Fruit fly (Drosophila melanogaster) whole organism, embryonic: ENCODE results near the gene Cnot4.

ENCODE experiments used
- BtbVII ChIP-seq: fragments of 200-800 bp; sonication (Bioruptor generic); optimal IDR thresholded peaks from 3 replicates; lab custom pipeline; 2017; ENCODE audit warnings: missing biosample characterization, mild to moderate bottlenecking, missing genetic modification characterization
- CG11093 ChIP-seq: fragments of 200-800 bp; sonication (Bioruptor generic); IDR thresholded peaks from 3 replicates; pipeline ENCODE4 v1.3.6; 2022; ENCODE audit warnings: missing biosample characterization, missing genetic modification characterization
- CG12155 ChIP-seq: fragments of 200-800 bp; sonication (Bioruptor generic); optimal IDR thresholded peaks from 3 replicates; lab custom pipeline; 2016; ENCODE audit warnings: missing biosample characterization, missing genetic modification characterization
- CG12391 ChIP-seq: fragments of 200-800 bp; sonication (Bioruptor generic); optimal IDR thresholded peaks from 3 replicates; lab custom pipeline; 2018; ENCODE audit warnings: missing biosample characterization, mild to moderate bottlenecking, missing genetic modification characterization, moderate library complexity
- CG13296 ChIP-seq: fragments of 200-800 bp; sonication (Bioruptor generic); optimal IDR thresholded peaks from 3 replicates; lab custom pipeline; 2018; ENCODE audit warnings: missing biosample characterization, mild to moderate bottlenecking, missing genetic modification characterization
- CG15601 ChIP-seq: fragments of 200-800 bp; sonication (Bioruptor generic); optimal IDR thresholded peaks from 3 replicates; lab custom pipeline; 2019; ENCODE audit warnings: missing biosample characterization, mild to moderate bottlenecking, missing genetic modification characterization, moderate library complexity
- CG1647 ChIP-seq: fragments of 200-800 bp; sonication (Bioruptor generic); optimal IDR thresholded peaks from 3 replicates; lab custom pipeline; 2016; ENCODE audit warnings: missing biosample characterization, missing genetic modification characterization
- CG17359 ChIP-seq: fragments of 200-800 bp; sonication (Bioruptor generic); optimal IDR thresholded peaks from 3 replicates; lab custom pipeline; 2018; ENCODE audit warnings: missing biosample characterization, mild to moderate bottlenecking, missing genetic modification characterization, moderate library complexity
- CG2129 ChIP-seq: fragments of 200-800 bp; sonication (Bioruptor generic); IDR thresholded peaks from 2 replicates; pipeline ENCODE4 v1.3.6; 2022; ENCODE audit warnings: missing biosample characterization, missing genetic modification characterization; ENCODE audit not compliant: partially characterized antibody
- CG30020 ChIP-seq: fragments of 200-800 bp; optimal IDR thresholded peaks from 2 replicates; lab custom pipeline; 2019; ENCODE audit warnings: missing biosample characterization, mild to moderate bottlenecking, missing genetic modification characterization, moderate library complexity
- CG30431 ChIP-seq: fragments of 200-800 bp; sonication (Bioruptor generic); optimal IDR thresholded peaks from 2 replicates; lab custom pipeline; 2017; ENCODE audit warnings: missing biosample characterization, missing genetic modification characterization
- CG32767 ChIP-seq: fragments of 200-800 bp; sonication (Bioruptor generic); IDR thresholded peaks from 2 replicates; pipeline ENCODE4 v1.3.6; 2022; ENCODE audit warnings: missing biosample characterization, missing genetic modification characterization
- CG33213 ChIP-seq: fragments of 200-800 bp; sonication (Bioruptor generic); optimal IDR thresholded peaks from 3 replicates; lab custom pipeline; 2016; ENCODE audit warnings: missing biosample characterization, missing genetic modification characterization
- CG34376 ChIP-seq: fragments of 200-800 bp; sonication (Bioruptor generic); optimal IDR thresholded peaks from 2 replicates; lab custom pipeline; 2018; ENCODE audit warnings: missing biosample characterization, mild to moderate bottlenecking, missing genetic modification characterization
- CG4730 ChIP-seq: fragments of 200-800 bp; sonication (Bioruptor generic); IDR thresholded peaks from 2 replicates; pipeline ENCODE4 v1.3.6; 2022; ENCODE audit warnings: missing biosample characterization, missing genetic modification characterization
- CG6813 ChIP-seq: fragments of 200-800 bp; sonication (Bioruptor generic); optimal IDR thresholded peaks from 2 replicates; lab custom pipeline; 2017; ENCODE audit warnings: missing biosample characterization, missing genetic modification characterization, mild to moderate bottlenecking, moderate library complexity, missing genetic modification reagents
- CG8924 ChIP-seq: fragments of 200-800 bp; optimal IDR thresholded peaks from 3 replicates; lab custom pipeline; 2019; ENCODE audit warnings: missing biosample characterization, mild to moderate bottlenecking, missing genetic modification characterization, moderate library complexity
- D ChIP-seq, 2 experiments: fragments of 200-800 bp in 1 of 2; fragments of >200 bp in 1 of 2; sonication (Bioruptor generic) in 1 of 2; optimal IDR thresholded peaks; 2 replicates in 1 of 2; 3 replicates in 1 of 2; lab custom pipeline; 2017; ENCODE audit warnings: mild to moderate bottlenecking in 1 of 2, missing biosample characterization in 1 of 2, missing genetic modification characterization in 1 of 2, missing genetic modification reagents in 1 of 2
- Fer3 ChIP-seq: fragments of 200-800 bp; sonication (Bioruptor generic); optimal IDR thresholded peaks from 2 replicates; lab custom pipeline; 2018; ENCODE audit warnings: missing biosample characterization, mild to moderate bottlenecking, missing genetic modification characterization, moderate library complexity
- Kr ChIP-seq: fragments of 200-800 bp; sonication (Bioruptor generic); optimal IDR thresholded peaks from 2 replicates; lab custom pipeline; 2017; ENCODE audit warnings: missing biosample characterization, mild to moderate bottlenecking, missing genetic modification characterization
- Lpt ChIP-seq: fragments of >200 bp; optimal IDR thresholded peaks from 2 replicates; lab custom pipeline; 2018; ENCODE audit warnings: missing biosample characterization, missing genetic modification characterization
- MESR4 ChIP-seq: fragments of 200-800 bp; sonication (Bioruptor generic); optimal IDR thresholded peaks from 2 replicates; lab custom pipeline; 2018; ENCODE audit warnings: missing biosample characterization, mild to moderate bottlenecking, missing genetic modification characterization, moderate library complexity
- Med ChIP-seq: fragments of 200-800 bp; sonication (Bioruptor generic); peaks from one replicate; lab custom pipeline; 2016; ENCODE audit warnings: missing biosample characterization, missing genetic modification characterization, mild to moderate bottlenecking, inconsistent platforms, moderate library complexity
- Mrtf ChIP-seq: fragments of 200-800 bp; sonication (Bioruptor generic); IDR thresholded peaks from 3 replicates; pipeline ENCODE4 v1.3.6; 2022; ENCODE audit warnings: missing biosample characterization, missing genetic modification characterization
- NfI ChIP-seq: fragments of 200-800 bp; sonication (Bioruptor generic); optimal IDR thresholded peaks from 3 replicates; lab custom pipeline; 2018; ENCODE audit warnings: missing biosample characterization, mild to moderate bottlenecking, missing genetic modification characterization, moderate library complexity
- Oaz ChIP-seq: fragments of 200-800 bp; sonication (Bioruptor generic); IDR thresholded peaks from 2 replicates; pipeline ENCODE4 v1.3.6; 2022; ENCODE audit warnings: missing biosample characterization, missing genetic modification characterization
- Oli ChIP-seq: fragments of 200-800 bp; sonication (Bioruptor generic); optimal IDR thresholded peaks from 2 replicates; lab custom pipeline; 2018; ENCODE audit warnings: missing biosample characterization, mild to moderate bottlenecking, missing genetic modification characterization, moderate library complexity
- Pdp1 ChIP-seq, 2 experiments: fragments of 200-800 bp; sonication (Bioruptor generic); optimal IDR thresholded peaks; 3 replicates each; lab custom pipeline; 2016; ENCODE audit warnings: missing biosample characterization in 2 of 2, missing genetic modification characterization in 2 of 2, mild to moderate bottlenecking in 1 of 2, moderate library complexity in 1 of 2
- Sox100B ChIP-seq: fragments of 200-800 bp; sonication (Bioruptor generic); optimal IDR thresholded peaks from 3 replicates; lab custom pipeline; 2018; ENCODE audit warnings: missing biosample characterization, mild to moderate bottlenecking, missing genetic modification characterization
- TFAM ChIP-seq: fragments of 200-800 bp; sonication (Bioruptor generic); optimal IDR thresholded peaks from 2 replicates; lab custom pipeline; 2017; ENCODE audit warnings: missing biosample characterization, missing genetic modification characterization, inconsistent platforms
- ato ChIP-seq: fragments of 200-800 bp; sonication (Bioruptor generic); IDR thresholded peaks from 2 replicates; pipeline ENCODE4 v1.3.6; 2022; ENCODE audit warnings: missing biosample characterization, missing genetic modification characterization; ENCODE audit not compliant: partially characterized antibody
- cg ChIP-seq: fragments of 200-800 bp; sonication (Bioruptor generic); optimal IDR thresholded peaks from 3 replicates; lab custom pipeline; 2019; ENCODE audit warnings: missing biosample characterization, mild to moderate bottlenecking, missing genetic modification characterization, moderate library complexity
- crp ChIP-seq, 2 experiments: fragments of 200-800 bp; sonication (Bioruptor generic); optimal IDR thresholded peaks; 2 replicates in 1 of 2; 3 replicates in 1 of 2; lab custom pipeline; 2017; ENCODE audit warnings: missing biosample characterization in 2 of 2, missing genetic modification characterization in 2 of 2, mild to moderate bottlenecking in 1 of 2, moderate library complexity in 1 of 2
- emc ChIP-seq: fragments of 200-800 bp; sonication (Bioruptor generic); optimal IDR thresholded peaks from 2 replicates; lab custom pipeline; 2016; ENCODE audit warnings: missing biosample characterization, missing genetic modification characterization
- eve ChIP-seq, 2 experiments: fragments of >200 bp; optimal IDR thresholded peaks; 2 replicates each; lab custom pipeline; 2017; ENCODE audit warnings: missing biosample characterization in 2 of 2, missing genetic modification characterization in 2 of 2
- ind ChIP-seq: fragments of 200-800 bp; sonication (Bioruptor generic); optimal IDR thresholded peaks from 3 replicates; lab custom pipeline; 2016; ENCODE audit warnings: missing biosample characterization, missing genetic modification characterization
- jigr1 ChIP-seq: fragments of 200-800 bp; sonication (Bioruptor generic); IDR thresholded peaks from 3 replicates; pipeline ENCODE4 v1.3.6; 2022; ENCODE audit warnings: missing biosample characterization, missing genetic modification characterization
- kay ChIP-seq: fragments of 200-800 bp; sonication (Bioruptor generic); optimal IDR thresholded peaks from 2 replicates; lab custom pipeline; 2016; ENCODE audit warnings: missing biosample characterization, missing genetic modification characterization
- kni ChIP-seq: fragments of 200-800 bp; sonication (Bioruptor generic); optimal IDR thresholded peaks from 3 replicates; lab custom pipeline; 2017; ENCODE audit warnings: mild to moderate bottlenecking, missing biosample characterization, missing genetic modification reagents, missing genetic modification characterization
- lola ChIP-seq, 3 experiments: fragments of >200 bp in 2 of 3; fragments of 200-800 bp in 1 of 3; sonication (Bioruptor generic) in 1 of 3; optimal IDR thresholded peaks; 2 replicates each; lab custom pipeline; 2017 to 2019; ENCODE audit warnings: missing biosample characterization in 3 of 3, missing genetic modification characterization in 3 of 3, mild to moderate bottlenecking in 1 of 3, moderate library complexity in 1 of 3
- mam ChIP-seq: fragments of 200-800 bp; sonication (Bioruptor generic); optimal IDR thresholded peaks from 3 replicates; lab custom pipeline; 2016; ENCODE audit warnings: missing biosample characterization, missing genetic modification characterization
- odd ChIP-seq: fragments of 200-800 bp; sonication (Bioruptor generic); optimal IDR thresholded peaks from 2 replicates; lab custom pipeline; 2017; ENCODE audit warnings: missing biosample characterization, mild to moderate bottlenecking, missing genetic modification characterization
- pb ChIP-seq: fragments of 200-800 bp; sonication (Bioruptor generic); optimal IDR thresholded peaks from 3 replicates; lab custom pipeline; 2016; ENCODE audit warnings: missing biosample characterization, missing genetic modification characterization
- tin ChIP-seq: fragments of 200-800 bp; sonication (Bioruptor generic); optimal IDR thresholded peaks from 3 replicates; lab custom pipeline; 2016; ENCODE audit warnings: missing biosample characterization, missing genetic modification characterization
- tna ChIP-seq: fragments of 200-800 bp; sonication (Bioruptor generic); IDR thresholded peaks from 2 replicates; pipeline ENCODE4 v1.3.6; 2022; ENCODE audit warnings: missing biosample characterization, missing genetic modification characterization; ENCODE audit not compliant: partially characterized antibody
- toy ChIP-seq: fragments of 200-800 bp; sonication (Bioruptor generic); IDR thresholded peaks from 2 replicates; pipeline ENCODE4 v1.3.6; 2022; ENCODE audit warnings: missing biosample characterization, missing genetic modification characterization
- unc-4 ChIP-seq: fragments of 200-800 bp; sonication (Bioruptor generic); IDR thresholded peaks from 2 replicates; pipeline ENCODE4 v1.3.6; 2022; ENCODE audit warnings: missing biosample characterization, missing genetic modification characterization; ENCODE audit not compliant: partially characterized antibody
- wek ChIP-seq: fragments of 200-800 bp; sonication (Bioruptor generic); optimal IDR thresholded peaks from 3 replicates; lab custom pipeline; 2018; ENCODE audit warnings: missing biosample characterization, mild to moderate bottlenecking, missing genetic modification characterization, moderate library complexity

Gene Cnot4

DNA sequence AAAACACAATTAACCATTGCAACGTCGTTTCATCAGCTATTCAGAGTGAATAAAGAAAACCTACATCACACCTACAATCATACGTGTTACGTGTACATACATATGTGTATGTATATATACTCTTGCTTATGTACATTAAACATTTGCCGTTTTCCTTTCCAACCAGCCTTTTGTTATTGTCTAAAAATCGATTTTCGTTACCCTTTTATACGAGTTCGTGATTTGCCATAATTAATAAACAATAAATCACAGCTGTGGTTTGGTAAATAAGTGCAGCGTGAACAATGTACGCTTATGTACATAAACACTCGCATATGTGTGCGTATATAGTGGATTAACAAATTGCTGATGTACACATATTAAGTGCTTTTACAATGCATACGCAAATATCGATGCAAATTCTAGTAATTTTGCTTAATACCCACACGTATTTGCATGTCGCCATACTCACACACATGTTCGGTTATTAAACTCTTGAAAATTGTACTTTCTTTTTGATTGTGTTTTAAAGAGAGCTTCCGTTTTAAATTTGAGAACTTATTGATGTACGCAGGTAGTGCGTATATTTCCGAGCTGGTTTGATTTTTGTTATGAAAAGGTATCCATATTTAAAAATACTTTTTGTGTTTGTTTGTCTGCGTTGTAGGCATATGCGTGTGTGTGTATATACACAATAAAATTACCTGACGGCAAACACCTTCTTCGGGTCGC is 516 bp downstream of the Cnot4 start (continued):
- TF ChIP-seq CG13296 (GFP tag; lab: Kevin White, UChicago) (peak; percentile 60), BtbVII (GFP tag; lab: Kevin White, UChicago) (no peak), ato (GFP tag; lab: Robert Waterston, UW) (no peak), pb (GFP tag; lab: Kevin White, UChicago) (no peak), Lpt (GFP tag; lab: Kevin White, UChicago) (no peak), cg (GFP tag; lab: Kevin White, UChicago) (peak; percentile 84), CG15601 (tag; lab: Kevin White, UChicago) (no peak), Pdp1 (GFP tag; optimal IDR thresholded peaks at IDR 0.05; lab: Kevin White, UChicago) (peak in 1 of 2 experiments; percentile 74), MESR4 (GFP tag; lab: Kevin White, UChicago) (peak; percentile 70), CG34376 (GFP tag; lab: Kevin White, UChicago) (peak; percentile 60), Sox100B (GFP tag; lab: Kevin White, UChicago) (peak; percentile 6), CG12391 (tag; lab: Kevin White, UChicago) (no peak), Med (GFP tag; lab: Kevin White, UChicago) (peak; percentile 70), CG4730 (no peak), toy (GFP tag; lab: Robert Waterston, UW) (no peak), Fer3 (tag; lab: Kevin White, UChicago) (no peak), CG12155 (GFP tag; lab: Kevin White, UChicago) (no peak), jigr1 (GFP tag; lab: Robert Waterston, UW) (no peak), CG32767 (GFP tag; lab: Robert Waterston, UW) (peak; percentile 19; the same call in 1 of the 2 replicates), lola (GFP tag; optimal IDR thresholded peaks at IDR 0.05; lab: Kevin White, UChicago) (peak in 1 of 3 experiments; percentile 2), CG2129 (GFP tag; lab: Robert Waterston, UW) (no peak), NfI (GFP tag; lab: Kevin White, UChicago) (no peak), Oaz (no peak), unc-4 (GFP tag; lab: Robert Waterston, UW) (0 out of 2 replicates have a peak, but pooled peaks have one; percentile 6), CG6813 (no peak), tna (GFP tag; lab: Robert Waterston, UW) (0 out of 2 replicates have a peak, but pooled peaks have one; percentile 17), CG1647 (GFP tag; lab: Kevin White, UChicago) (no peak), Mrtf (GFP tag; lab: Robert Waterston, UW) (no peak), CG30431 (GFP tag; lab: Kevin White, UChicago) (no peak), eve (GFP tag; optimal IDR thresholded peaks at IDR 0.05; lab: Kevin White, UChicago) (peak in 1 of 2 experiments; percentile 91), TFAM (GFP tag; lab: Kevin White, UChicago) (no peak), kay (no peak), ind (GFP tag; lab: Kevin White, UChicago) (no peak), CG30020 (tag; lab: Kevin White, UChicago) (peak; percentile 59), odd (GFP tag; lab: Kevin White, UChicago) (peak; percentile 56), CG33213 (GFP tag; lab: Kevin White, UChicago) (no peak), mam (GFP tag; lab: Kevin White, UChicago) (no peak), wek (GFP tag; lab: Kevin White, UChicago) (peak; percentile 42), tin (no peak), Kr (no peak), Oli (no peak), D (optimal IDR thresholded peaks at IDR 0.05; lab: Kevin White, UChicago) (no peak), D (GFP tag; optimal IDR thresholded peaks at IDR 0.05; lab: Kevin White, UChicago) (no peak), CG17359 (tag; lab: Kevin White, UChicago) (no peak), CG8924 (tag; lab: Kevin White, UChicago) (peak; percentile 12), kni (GFP tag; lab: Kevin White, UChicago) (peak; percentile 37), emc (GFP tag; lab: Kevin White, UChicago) (no peak), CG11093 (no peak), crp (GFP tag; optimal IDR thresholded peaks at IDR 0.05; lab: Kevin White, UChicago) (no peak)
